Worm (Caenorhabditis elegans) whole organism, young adult: ENCODE measurements around the gene clp-7.
A peak's percentile ranks its signal among the peaks of the same experiment; 100 is the strongest.

Source experiments
- B0019.2 ChIP-seq: fragments of 200-800 bp; sonication (Bioruptor generic); conservative IDR thresholded peaks from 2 replicates; pipeline ENCODE4 v1.3.6; 2022; ENCODE audit warnings: missing genetic modification reagents, missing genetic modification characterization, missing compliant biosample characterization
- B0261.1 ChIP-seq: sonication (generic microtip); optimal IDR thresholded peaks from 2 replicates; lab custom pipeline; 2016; ENCODE audit warnings: mild to moderate bottlenecking, missing genetic modification characterization, moderate library complexity, missing compliant biosample characterization
- B0336.3 ChIP-seq: fragments of 200-800 bp; sonication (Bioruptor generic); IDR thresholded peaks from 2 replicates; pipeline ENCODE4 v1.3.6; 2022; ENCODE audit warnings: missing genetic modification characterization, missing compliant biosample characterization
- C06A6.2 ChIP-seq: fragments of 200-800 bp; sonication (Bioruptor generic); conservative IDR thresholded peaks from 2 replicates; pipeline ENCODE4 v1.3.6; 2022; ENCODE audit warnings: missing genetic modification characterization, missing compliant biosample characterization
- D2030.7 ChIP-seq: fragments of 200-800 bp; sonication (Bioruptor generic); IDR thresholded peaks from 2 replicates; pipeline ENCODE4 v1.3.6; 2022; ENCODE audit warnings: missing genetic modification reagents, missing genetic modification characterization, missing compliant biosample characterization
- F23B12.7 ChIP-seq: sonication (generic microtip); optimal IDR thresholded peaks from 2 replicates; lab custom pipeline; 2017; ENCODE audit warnings: missing genetic modification characterization, mild to moderate bottlenecking, missing compliant biosample characterization, antibody characterized with exemption, moderate library complexity; ENCODE audit not compliant: insufficient read depth
- F49E8.2 ChIP-seq: sonication (generic microtip); optimal IDR thresholded peaks from 3 replicates; lab custom pipeline; 2017; ENCODE audit warnings: missing genetic modification characterization, mild to moderate bottlenecking, missing compliant biosample characterization, antibody characterized with exemption, moderate library complexity; ENCODE audit not compliant: insufficient read depth
- F52B5.7 ChIP-seq: sonication (generic microtip); optimal IDR thresholded peaks from 2 replicates; lab custom pipeline; 2016; ENCODE audit warnings: mild to moderate bottlenecking, missing genetic modification characterization, missing compliant biosample characterization
- T07F8.4 ChIP-seq: sonication (generic microtip); optimal IDR thresholded peaks from 2 replicates; lab custom pipeline; 2016; ENCODE audit warnings: mild to moderate bottlenecking, missing genetic modification characterization, moderate library complexity, missing compliant biosample characterization
- Y53G8AR.9 ChIP-seq: fragments of 200-800 bp; sonication (Bioruptor generic); conservative IDR thresholded peaks from 2 replicates; pipeline ENCODE4 v1.3.6; 2022; ENCODE audit warnings: missing genetic modification reagents, missing genetic modification characterization, missing compliant biosample characterization
- Y56A3A.18 ChIP-seq: fragments of 200-800 bp; sonication (Bioruptor generic); IDR thresholded peaks from 2 replicates; pipeline ENCODE4 v1.3.6; 2022; ENCODE audit warnings: missing genetic modification reagents, missing genetic modification characterization, missing compliant biosample characterization
- Y95B8A.8 ChIP-seq: fragments of 200-800 bp; sonication (Bioruptor generic); IDR thresholded peaks from 2 replicates; pipeline ENCODE4 v1.3.6; 2022; ENCODE audit warnings: missing genetic modification reagents, missing genetic modification characterization, missing compliant biosample characterization
- ZK185.1 ChIP-seq: sonication (generic microtip); optimal IDR thresholded peaks from 2 replicates; lab custom pipeline; 2016; ENCODE audit warnings: mild to moderate bottlenecking, missing genetic modification characterization, missing compliant biosample characterization; ENCODE audit not compliant: poor library complexity, severe bottlenecking
- aptf-2 ChIP-seq: fragments of 200-800 bp; sonication (Bioruptor generic); conservative IDR thresholded peaks from 2 replicates; pipeline ENCODE4 v1.3.6; 2022; ENCODE audit warnings: missing genetic modification reagents, missing genetic modification characterization, missing compliant biosample characterization
- attf-3 ChIP-seq: fragments of 200-800 bp; sonication (Bioruptor generic); conservative IDR thresholded peaks from 2 replicates; pipeline ENCODE4 v1.3.6; 2022; ENCODE audit warnings: missing genetic modification reagents, missing genetic modification characterization, missing compliant biosample characterization
- attf-5 ChIP-seq: fragments of 200-800 bp; sonication (Bioruptor generic); optimal IDR thresholded peaks from 2 replicates; lab custom pipeline; 2018; ENCODE audit warnings: mild to moderate bottlenecking, missing genetic modification characterization, missing compliant biosample characterization
- bed-2 ChIP-seq: fragments of 200-800 bp; sonication (Bioruptor generic); IDR thresholded peaks from 2 replicates; pipeline ENCODE4 v1.3.6; 2022; ENCODE audit warnings: missing genetic modification reagents, missing genetic modification characterization, missing compliant biosample characterization
- cebp-1 ChIP-seq, 2 experiments: fragments of 200-800 bp in 1 of 2; sonication (Bioruptor generic) in 1 of 2; sonication (generic microtip) in 1 of 2; IDR thresholded peaks in 1 of 2; optimal IDR thresholded peaks in 1 of 2; 2 replicates each; pipeline versions ENCODE4 v1.3.6 to Lab custom; 2017 to 2022; ENCODE audit warnings: missing compliant biosample characterization in 2 of 2, missing genetic modification characterization in 2 of 2, mild to moderate bottlenecking in 1 of 2, missing genetic modification reagents in 1 of 2, moderate library complexity in 1 of 2
- cebp-2 ChIP-seq: fragments of 200-800 bp; sonication (Bioruptor generic); IDR thresholded peaks from 2 replicates; pipeline ENCODE4 v1.3.6; 2022; ENCODE audit warnings: missing genetic modification characterization, missing compliant biosample characterization
- ceh-100 ChIP-seq: fragments of 200-800 bp; sonication (Bioruptor generic); IDR thresholded peaks from 2 replicates; pipeline ENCODE4 v1.3.6; 2022; ENCODE audit warnings: missing genetic modification reagents, missing genetic modification characterization, missing compliant biosample characterization
- ceh-40 ChIP-seq: fragments of 200-800 bp; sonication (Bioruptor generic); IDR thresholded peaks from 2 replicates; pipeline ENCODE4 v1.3.6; 2022; ENCODE audit warnings: missing genetic modification characterization, missing compliant biosample characterization
- ceh-58 ChIP-seq: fragments of 200-800 bp; sonication (Bioruptor generic); IDR thresholded peaks from 2 replicates; pipeline ENCODE4 v1.3.6; 2022; ENCODE audit warnings: missing genetic modification characterization, missing compliant biosample characterization
- dox-1 ChIP-seq: fragments of 200-800 bp; sonication (Bioruptor generic); IDR thresholded peaks from 2 replicates; pipeline ENCODE4 v1.3.6; 2022; ENCODE audit warnings: missing genetic modification reagents, missing genetic modification characterization, missing compliant biosample characterization
- dpl-1 ChIP-seq: fragments of 150-350 bp; optimal IDR thresholded peaks from 2 replicates; lab custom pipeline; 2014; ENCODE audit warnings: missing biosample characterization, missing genetic modification reagents, missing genetic modification characterization
- egrh-3 ChIP-seq: fragments of 200-800 bp; sonication (Bioruptor generic); IDR thresholded peaks from 2 replicates; pipeline ENCODE4 v1.3.6; 2022; ENCODE audit warnings: missing genetic modification reagents, missing genetic modification characterization, missing compliant biosample characterization
- fkh-3 ChIP-seq: sonication (generic microtip); optimal IDR thresholded peaks from 2 replicates; lab custom pipeline; 2016; ENCODE audit warnings: mild to moderate bottlenecking, missing genetic modification characterization, missing compliant biosample characterization
- hlh-12 ChIP-seq: sonication (generic microtip); optimal IDR thresholded peaks from 2 replicates; lab custom pipeline; 2016; ENCODE audit warnings: missing genetic modification characterization, missing compliant biosample characterization
- hsf-1 ChIP-seq: fragments of 200-800 bp; sonication (Bioruptor generic); IDR thresholded peaks from 2 replicates; pipeline ENCODE4 v1.3.6; 2022; ENCODE audit warnings: missing genetic modification reagents, missing genetic modification characterization, missing compliant biosample characterization
- lag-1 ChIP-seq: fragments of 200-800 bp; sonication (Bioruptor generic); IDR thresholded peaks from 2 replicates; pipeline ENCODE4 v1.3.6; 2022; ENCODE audit warnings: missing genetic modification reagents, missing genetic modification characterization, missing compliant biosample characterization
- let-526 ChIP-seq: fragments of 200-800 bp; sonication (Bioruptor generic); IDR thresholded peaks from 2 replicates; pipeline ENCODE4 v1.3.6; 2022; ENCODE audit warnings: missing genetic modification reagents, missing genetic modification characterization, missing compliant biosample characterization
- let-607 ChIP-seq, 2 experiments: fragments of 200-800 bp in 1 of 2; sonication (Bioruptor generic) in 1 of 2; sonication (generic microtip) in 1 of 2; optimal IDR thresholded peaks; 2 replicates each; lab custom pipeline; 2016 to 2018; ENCODE audit warnings: mild to moderate bottlenecking in 2 of 2, missing compliant biosample characterization in 2 of 2, missing genetic modification characterization in 2 of 2, moderate library complexity in 2 of 2, missing genotype in 1 of 2
- lin-35 ChIP-seq, 3 experiments: fragments of 150-350 bp in 2 of 3; sonication (generic microtip) in 1 of 3; optimal IDR thresholded peaks; 2 replicates each; lab custom pipeline; 2014 to 2018; ENCODE audit warnings: missing biosample characterization in 3 of 3, missing genetic modification characterization in 3 of 3, missing genetic modification reagents in 3 of 3
- lin-54 ChIP-seq: fragments of 200-800 bp; sonication (Bioruptor generic); optimal IDR thresholded peaks from 2 replicates; lab custom pipeline; 2018; ENCODE audit warnings: mild to moderate bottlenecking, missing genetic modification characterization, missing compliant biosample characterization
- madf-10 ChIP-seq: sonication (generic microtip); optimal IDR thresholded peaks from 2 replicates; lab custom pipeline; 2016; ENCODE audit warnings: mild to moderate bottlenecking, missing genetic modification characterization, missing compliant biosample characterization
- madf-3 ChIP-seq: fragments of 200-800 bp; sonication (Bioruptor generic); IDR thresholded peaks from 2 replicates; pipeline ENCODE4 v1.3.6; 2022; ENCODE audit warnings: missing genetic modification reagents, missing genetic modification characterization, missing compliant biosample characterization
- nhr-80 ChIP-seq: sonication (generic microtip); optimal IDR thresholded peaks from 2 replicates; lab custom pipeline; 2016; ENCODE audit warnings: missing genetic modification characterization, missing compliant biosample characterization
- pbrm-1 ChIP-seq: fragments of 200-800 bp; sonication (Bioruptor generic); IDR thresholded peaks from 2 replicates; pipeline ENCODE4 v1.3.6; 2022; ENCODE audit warnings: missing genetic modification reagents, missing genetic modification characterization, missing compliant biosample characterization
- sea-2 ChIP-seq: fragments of 200-800 bp; sonication (Bioruptor generic); IDR thresholded peaks from 2 replicates; pipeline ENCODE4 v1.3.6; 2022; ENCODE audit warnings: missing genetic modification characterization, missing compliant biosample characterization
- snpc-3.4 ChIP-seq: sonication (generic microtip); optimal IDR thresholded peaks from 2 replicates; lab custom pipeline; 2017; ENCODE audit warnings: missing genetic modification characterization, mild to moderate bottlenecking, missing compliant biosample characterization, antibody characterized with exemption, moderate library complexity, missing genotype, missing genetic modification reagents
- snpc-4 ChIP-seq, 5 experiments: fragments of 150-350 bp in 1 of 5; sonication (generic microtip) in 4 of 5; optimal IDR thresholded peaks; 2 replicates each; lab custom pipeline; 2014 to 2018; ENCODE audit warnings: missing genetic modification characterization in 5 of 5, missing biosample characterization in 3 of 5, antibody characterized with exemption in 2 of 5, mild to moderate bottlenecking in 2 of 5, missing compliant biosample characterization in 2 of 5, missing genotype in 2 of 5, moderate library complexity in 2 of 5, missing genetic modification reagents in 1 of 5
- somi-1 ChIP-seq: fragments of 200-800 bp; sonication (Bioruptor generic); optimal IDR thresholded peaks from 2 replicates; lab custom pipeline; 2018; ENCODE audit warnings: mild to moderate bottlenecking, missing genetic modification characterization, missing compliant biosample characterization
- zfh-2 ChIP-seq: fragments of 200-800 bp; sonication (Bioruptor generic); conservative IDR thresholded peaks from 2 replicates; pipeline ENCODE4 v1.3.6; 2022; ENCODE audit warnings: missing genetic modification reagents, missing genetic modification characterization, missing compliant biosample characterization
- zim-3 ChIP-seq: sonication (generic microtip); optimal IDR thresholded peaks from 2 replicates; lab custom pipeline; 2017; ENCODE audit warnings: mild to moderate bottlenecking, missing genetic modification characterization, moderate library complexity, missing compliant biosample characterization
- ztf-18 ChIP-seq: sonication (generic microtip); optimal IDR thresholded peaks from 2 replicates; lab custom pipeline; 2016; ENCODE audit warnings: missing genotype, mild to moderate bottlenecking, missing genetic modification characterization, missing compliant biosample characterization
- ztf-25 ChIP-seq: fragments of 200-800 bp; sonication (Bioruptor generic); IDR thresholded peaks from 2 replicates; pipeline ENCODE4 v1.3.6; 2022; ENCODE audit warnings: missing genetic modification reagents, missing genetic modification characterization, missing compliant biosample characterization

The clp-7 gene

ce11 chrIV:1388079-1388478, 57.7 kb downstream of the clp-7 start (continued):
- TF ChIP-seq F23B12.7 (peak; percentile 26), ZK185.1 (tag; lab: Kevin White, UChicago) (peak; percentile 65), egrh-3 (GFP tag; lab: Robert Waterston, UW) (peak; percentile 47), madf-3 (GFP tag; lab: Robert Waterston, UW) (0 out of 2 replicates have a peak, but pooled peaks have one; percentile 47), B0261.1 (peak; percentile 90), T07F8.4 (tag; lab: Kevin White, UChicago) (peak; percentile 1), zfh-2 (GFP tag; lab: Robert Waterston, UW) (peak; percentile 26; the same call in 1 of the 2 replicates), let-607 (tag; optimal IDR thresholded peaks at IDR 0.05; lab: Kevin White, UChicago) (no peak), pbrm-1 (GFP tag; lab: Robert Waterston, UW) (0 out of 2 replicates have a peak, but pooled peaks have one; percentile 41), bed-2 (GFP tag; lab: Robert Waterston, UW) (no peak), attf-3 (0 out of 2 replicates have a peak, but pooled peaks have one; percentile 31), ztf-18 (tag; lab: Kevin White, UChicago) (peak; percentile 29), dpl-1 (GFP tag; lab: Kevin White, UChicago) (no peak), snpc-3.4 (tag; lab: Kevin White, UChicago) (peak; percentile 19), ceh-100 (GFP tag; lab: Robert Waterston, UW) (peak; percentile 43; the same call in 1 of the 2 replicates), hlh-12 (tag; lab: Kevin White, UChicago) (peak; percentile 7), hsf-1 (GFP tag; lab: Robert Waterston, UW) (0 out of 2 replicates have a peak, but pooled peaks have one; percentile 14), B0019.2 (GFP tag; lab: Robert Waterston, UW) (no peak), Y56A3A.18 (GFP tag; lab: Robert Waterston, UW) (0 out of 2 replicates have a peak, but pooled peaks have one; percentile 58), fkh-3 (tag; lab: Kevin White, UChicago) (no peak), ceh-40 (no peak), let-526 (GFP tag; lab: Robert Waterston, UW) (0 out of 2 replicates have a peak, but pooled peaks have one; percentile 62), lin-54 (GFP tag; lab: Kevin White, UChicago) (peak; percentile 18), zim-3 (tag; lab: Kevin White, UChicago) (peak; percentile 67), cebp-1 (GFP tag; IDR thresholded peaks at IDR 0.05; lab: Robert Waterston, UW) (no peak), cebp-1 (tag; optimal IDR thresholded peaks at IDR 0.05; lab: Kevin White, UChicago) (peak; percentile 56), ztf-25 (GFP tag; lab: Robert Waterston, UW) (peak; percentile 95), lin-35 (GFP tag; optimal IDR thresholded peaks at IDR 0.05; lab: Kevin White, UChicago) (peak in 1 of 3 experiments; percentile 46), madf-10 (peak; percentile 20), ceh-58 (GFP tag; lab: Robert Waterston, UW) (no peak), lag-1 (GFP tag; lab: Robert Waterston, UW) (no peak), nhr-80 (peak; percentile 18), aptf-2 (GFP tag; lab: Robert Waterston, UW) (no peak), B0336.3 (GFP tag; lab: Robert Waterston, UW) (0 out of 2 replicates have a peak, but pooled peaks have one; percentile 21), F49E8.2 (no peak), Y95B8A.8 (peak; percentile 54; the same call in 1 of the 2 replicates), dox-1 (GFP tag; lab: Robert Waterston, UW) (peak; percentile 66), C06A6.2 (0 out of 2 replicates have a peak, but pooled peaks have one; percentile 32), cebp-2 (GFP tag; lab: Robert Waterston, UW) (0 out of 2 replicates have a peak, but pooled peaks have one; percentile 32), Y53G8AR.9 (no peak), somi-1 (peak; percentile 45), sea-2 (no peak), attf-5 (GFP tag; lab: Kevin White, UChicago) (peak; percentile 24), snpc-4 (GFP tag; optimal IDR thresholded peaks at IDR 0.05; lab: Kevin White, UChicago) (no peak), snpc-4 (tag; optimal IDR thresholded peaks at IDR 0.05; lab: Kevin White, UChicago) (peak in 2 of 4 experiments; percentile 29 to 46), D2030.7 (GFP tag; lab: Robert Waterston, UW) (peak; percentile 30; the same call in 1 of the 2 replicates), F52B5.7 (tag; lab: Kevin White, UChicago) (no peak)
- TF ChIP-seq, all 124 proteins: peak for 53
